Fruit fly (Drosophila melanogaster): ENCODE measurements around the gene Capa.
A peak's percentile ranks its signal among the peaks of the same experiment; 100 is the strongest.

The Capa gene

dm6 chr3R:29899635-29900034 is 14.5 kb downstream of the Capa start:
- no peak for TF ChIP-seq CG1620 (GFP tag; optimal IDR thresholded peaks at IDR 0.05)
- TF ChIP-seq tj (GFP tag; optimal IDR thresholded peaks at IDR 0.05) = no peak
- TF ChIP-seq Crg-1 (GFP tag; optimal IDR thresholded peaks at IDR 0.05) = no peak
- no peak for TF ChIP-seq CG11617 (GFP tag; optimal IDR thresholded peaks at IDR 0.05)
- no peak for TF ChIP-seq Clk (GFP tag; optimal IDR thresholded peaks at IDR 0.05)
- TF ChIP-seq CG5204 (GFP tag; optimal IDR thresholded peaks at IDR 0.05) = no peak
- no peak for TF ChIP-seq CG14711 (tag; optimal IDR thresholded peaks at IDR 0.05)
- TF ChIP-seq CG7045 (GFP tag; optimal IDR thresholded peaks at IDR 0.05) = no peak
- no peak for TF ChIP-seq Hr96 (GFP tag; optimal IDR thresholded peaks at IDR 0.05)
- no peak for TF ChIP-seq CG7101 (tag; optimal IDR thresholded peaks at IDR 0.05)

dm6 chr3R:29898588-29898987 is 15.6 kb downstream of the Capa start:
- no peak for TF ChIP-seq CG14711 (tag; optimal IDR thresholded peaks at IDR 0.05)
- no peak for TF ChIP-seq Clk (GFP tag; optimal IDR thresholded peaks at IDR 0.05)
- TF ChIP-seq kay (GFP tag; ENCODE audit: borderline replicate concordance) = no peak
- TF ChIP-seq Crg-1 (GFP tag; optimal IDR thresholded peaks at IDR 0.05) = no peak
- TF ChIP-seq ovo (GFP tag; optimal IDR thresholded peaks at IDR 0.05) = no peak
- TF ChIP-seq CG7045 (GFP tag; optimal IDR thresholded peaks at IDR 0.05) = no peak
- no peak for TF ChIP-seq pad (GFP tag; optimal IDR thresholded peaks at IDR 0.05)
- no peak for TF ChIP-seq tj (GFP tag; optimal IDR thresholded peaks at IDR 0.05)
- no peak for TF ChIP-seq CG33017 (tag; optimal IDR thresholded peaks at IDR 0.05)
- no peak for TF ChIP-seq CG7101 (tag; optimal IDR thresholded peaks at IDR 0.05)
- TF ChIP-seq Hr96 (GFP tag; optimal IDR thresholded peaks at IDR 0.05) = no peak
- no peak for TF ChIP-seq CG11617 (GFP tag; optimal IDR thresholded peaks at IDR 0.05)
- no peak for TF ChIP-seq CG1620 (GFP tag; optimal IDR thresholded peaks at IDR 0.05)

DNA sequence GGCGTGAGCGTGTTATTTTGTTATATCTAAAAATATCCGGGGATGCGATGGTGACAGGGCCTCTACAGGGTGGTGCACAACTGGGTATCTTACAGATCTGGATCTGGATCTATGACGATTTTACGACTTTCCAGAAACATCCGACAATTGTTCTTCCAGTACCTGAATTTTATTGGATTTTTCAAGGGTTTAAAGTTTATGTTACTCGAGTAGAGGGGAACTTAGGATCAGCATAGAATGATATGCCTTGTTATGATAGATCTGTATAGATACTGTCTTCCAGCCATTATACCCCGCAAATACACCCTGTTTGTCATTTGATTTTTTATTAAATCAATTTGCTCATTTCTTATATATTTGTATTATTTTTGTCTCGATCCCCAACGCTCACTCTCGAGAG is 19.8 kb downstream of the Capa start:
- TF ChIP-seq CG14711 (tag; optimal IDR thresholded peaks at IDR 0.05) (peak; percentile 13), ovo (GFP tag; optimal IDR thresholded peaks at IDR 0.05) (no peak), toe (GFP tag; optimal IDR thresholded peaks at IDR 0.05) (peak; percentile 3), cnc (optimal IDR thresholded peaks at IDR 0.05) (no peak), pad (GFP tag; optimal IDR thresholded peaks at IDR 0.05) (no peak), CG33017 (tag; optimal IDR thresholded peaks at IDR 0.05) (peak; percentile 2), CG5204 (GFP tag; optimal IDR thresholded peaks at IDR 0.05) (peak; percentile 16), Crg-1 (GFP tag; optimal IDR thresholded peaks at IDR 0.05) (no peak), CG7101 (tag; optimal IDR thresholded peaks at IDR 0.05) (no peak), Clk (GFP tag; optimal IDR thresholded peaks at IDR 0.05) (no peak)

- TF ChIP-seq CG14711 (tag; optimal IDR thresholded peaks at IDR 0.05) = no peak
- TF ChIP-seq bab1 (GFP tag; optimal IDR thresholded peaks at IDR 0.05) = no peak
- TF ChIP-seq ovo (GFP tag; optimal IDR thresholded peaks at IDR 0.05) = no peak
- TF ChIP-seq cic (GFP tag; optimal IDR thresholded peaks at IDR 0.05) = no peak
- TF ChIP-seq Hr96 (GFP tag; optimal IDR thresholded peaks at IDR 0.05) = no peak
- no peak for TF ChIP-seq CG7045 (GFP tag; optimal IDR thresholded peaks at IDR 0.05)
- TF ChIP-seq CG5204 (GFP tag; optimal IDR thresholded peaks at IDR 0.05) = no peak
- TF ChIP-seq kay (GFP tag; ENCODE audit: borderline replicate concordance) = no peak
- TF ChIP-seq CG11617 (GFP tag; optimal IDR thresholded peaks at IDR 0.05) = no peak
- TF ChIP-seq tj (GFP tag; optimal IDR thresholded peaks at IDR 0.05) = no peak
- TF ChIP-seq CG33017 (tag; optimal IDR thresholded peaks at IDR 0.05) = no peak
- no peak for TF ChIP-seq cnc (optimal IDR thresholded peaks at IDR 0.05)
- TF ChIP-seq toe (GFP tag; optimal IDR thresholded peaks at IDR 0.05) = no peak
- TF ChIP-seq pad (GFP tag; optimal IDR thresholded peaks at IDR 0.05) = no peak
- no peak for TF ChIP-seq Mnt (GFP tag; optimal IDR thresholded peaks at IDR 0.05)
- no peak for TF ChIP-seq Crg-1 (GFP tag; optimal IDR thresholded peaks at IDR 0.05)
- TF ChIP-seq CG12768 (GFP tag; optimal IDR thresholded peaks at IDR 0.05) = no peak
- no peak for TF ChIP-seq CG1620 (GFP tag; optimal IDR thresholded peaks at IDR 0.05)
Measured at dm6 chr3R:29893030-29893429, 21.1 kb downstream of the Capa start.

DNA sequence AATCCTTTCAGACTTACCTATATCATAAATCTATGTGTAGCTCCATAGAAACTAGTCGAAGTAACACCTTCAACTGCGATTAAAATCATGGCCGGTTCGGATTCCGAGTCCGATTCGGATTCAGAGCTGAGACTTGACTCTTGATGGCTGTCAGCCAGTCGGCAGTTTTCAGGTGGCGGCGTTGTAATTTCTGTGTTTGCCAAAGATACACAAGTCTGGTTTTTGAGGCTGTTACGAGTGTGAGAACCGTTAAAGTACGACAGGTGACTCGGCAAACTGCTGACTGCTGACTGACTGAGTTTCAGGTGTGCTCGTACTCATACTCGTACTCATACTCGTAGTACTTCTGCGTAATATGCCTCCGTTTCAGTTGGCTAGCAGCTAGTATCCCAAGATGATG is 23.0 kb downstream of the Capa start:
- TF ChIP-seq tj (GFP tag; optimal IDR thresholded peaks at IDR 0.05) = peak; percentile 32
- no peak for TF ChIP-seq pad (GFP tag; optimal IDR thresholded peaks at IDR 0.05)

DNA sequence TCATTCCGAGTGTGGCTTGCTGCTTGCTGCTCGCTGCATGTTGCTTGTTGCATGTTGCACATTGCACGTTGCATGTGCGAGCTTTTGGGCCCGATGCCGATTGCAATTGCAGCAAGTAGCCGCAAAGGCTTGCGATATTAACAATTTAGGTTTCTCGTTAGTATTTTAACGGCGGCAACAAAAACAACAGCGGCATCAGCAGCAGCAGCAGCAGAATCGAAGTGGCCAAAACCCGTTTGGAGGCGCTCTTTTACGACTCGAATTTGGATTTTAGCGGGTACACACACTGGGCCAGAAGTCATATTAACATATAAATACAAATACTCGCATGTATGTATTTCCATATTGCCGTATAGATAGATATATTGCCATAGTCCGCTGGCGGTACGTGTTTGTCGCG is 33.8 kb downstream of the Capa start:
- TF ChIP-seq Hr96 (GFP tag; optimal IDR thresholded peaks at IDR 0.05) = no peak
- no peak for TF ChIP-seq kay (GFP tag; ENCODE audit: borderline replicate concordance)
- TF ChIP-seq tj (GFP tag; optimal IDR thresholded peaks at IDR 0.05) = no peak
- no peak for TF ChIP-seq CG33017 (tag; optimal IDR thresholded peaks at IDR 0.05)
- no peak for TF ChIP-seq CG7101 (tag; optimal IDR thresholded peaks at IDR 0.05)
- no peak for TF ChIP-seq Mnt (GFP tag; optimal IDR thresholded peaks at IDR 0.05)
- no peak for TF ChIP-seq CG7045 (GFP tag; optimal IDR thresholded peaks at IDR 0.05)
- TF ChIP-seq cic (GFP tag; optimal IDR thresholded peaks at IDR 0.05) = no peak
- TF ChIP-seq Clk (GFP tag; optimal IDR thresholded peaks at IDR 0.05) = no peak
- TF ChIP-seq bab1 (GFP tag; optimal IDR thresholded peaks at IDR 0.05) = no peak
- TF ChIP-seq pad (GFP tag; optimal IDR thresholded peaks at IDR 0.05) = no peak
- TF ChIP-seq ovo (GFP tag; optimal IDR thresholded peaks at IDR 0.05) = no peak
- TF ChIP-seq CG1620 (GFP tag; optimal IDR thresholded peaks at IDR 0.05) = no peak

DNA sequence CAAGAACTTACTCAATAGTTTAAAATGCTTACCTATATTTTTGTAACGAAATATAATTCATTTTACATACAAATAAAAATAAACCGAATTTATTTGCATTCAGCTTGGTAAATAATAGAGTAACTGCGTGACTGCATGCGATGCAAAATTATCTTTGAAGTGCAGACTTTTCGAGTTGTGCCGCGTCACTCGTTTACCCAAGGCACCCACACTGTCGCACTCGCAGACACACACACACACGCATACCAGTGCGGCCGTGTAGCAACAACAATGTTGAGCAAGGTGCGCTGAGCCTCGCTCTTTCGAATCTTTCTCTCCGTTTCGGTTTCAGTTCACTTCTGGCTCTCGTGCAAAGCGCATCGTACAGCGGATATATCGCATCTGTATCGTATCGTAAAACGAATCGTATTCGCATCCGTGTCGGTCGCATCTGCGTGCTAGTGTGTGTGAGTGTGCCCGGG is 37.4 kb downstream of the Capa start, which contains the start of gene CG31038:
Gene CG31038 (plus strand): TSS at position 327 of the 461 bp plus-strand sequence.
- TF ChIP-seq CG7101 (tag; optimal IDR thresholded peaks at IDR 0.05) = peak; percentile 43
- TF ChIP-seq ovo (GFP tag; optimal IDR thresholded peaks at IDR 0.05) = no peak
- TF ChIP-seq CG5204 (GFP tag; optimal IDR thresholded peaks at IDR 0.05) = no peak
- TF ChIP-seq kay (GFP tag; ENCODE audit: borderline replicate concordance) = peak; percentile 78
- no peak for TF ChIP-seq toe (GFP tag; optimal IDR thresholded peaks at IDR 0.05)
- peak; percentile 70 for TF ChIP-seq Mnt (GFP tag; optimal IDR thresholded peaks at IDR 0.05)
- peak; percentile 80 for TF ChIP-seq cic (GFP tag; optimal IDR thresholded peaks at IDR 0.05)
- no peak for TF ChIP-seq Clk (GFP tag; optimal IDR thresholded peaks at IDR 0.05)
- peak; percentile 54 for TF ChIP-seq bab1 (GFP tag; optimal IDR thresholded peaks at IDR 0.05)
- no peak for TF ChIP-seq pad (GFP tag; optimal IDR thresholded peaks at IDR 0.05)
- TF ChIP-seq CG33017 (tag; optimal IDR thresholded peaks at IDR 0.05) = no peak
- peak; percentile 61 to 74 for TF ChIP-seq cnc (optimal IDR thresholded peaks at IDR 0.05)
- no peak for TF ChIP-seq CG1620 (GFP tag; optimal IDR thresholded peaks at IDR 0.05)
- TF ChIP-seq CG12768 (GFP tag; optimal IDR thresholded peaks at IDR 0.05) = peak; percentile 69
- TF ChIP-seq CG11617 (GFP tag; optimal IDR thresholded peaks at IDR 0.05) = peak; percentile 31
- no peak for TF ChIP-seq Hr96 (GFP tag; optimal IDR thresholded peaks at IDR 0.05)
- peak; percentile 14 for TF ChIP-seq Crg-1 (GFP tag; optimal IDR thresholded peaks at IDR 0.05)
- peak; percentile 96 for TF ChIP-seq tj (GFP tag; optimal IDR thresholded peaks at IDR 0.05)
- TF ChIP-seq CG14711 (tag; optimal IDR thresholded peaks at IDR 0.05) = peak; percentile 29
- TF ChIP-seq CG7045 (GFP tag; optimal IDR thresholded peaks at IDR 0.05) = peak; percentile 15

All from whole organism, adult.